Fruit fly (Drosophila melanogaster) whole organism: ENCODE results near the gene Cbl.

Source experiments
- CG8478 ChIP-seq: fragments of >200 bp; optimal IDR thresholded peaks from 2 replicates; lab custom pipeline; 2018; ENCODE audit warnings: inconsistent platforms
- Dll ChIP-seq: fragments of >200 bp; optimal IDR thresholded peaks from 2 replicates; lab custom pipeline; 2017
- EcR ChIP-seq, 2 experiments: fragments of >200 bp; optimal IDR thresholded peaks; 2 replicates each; lab custom pipeline; 2017; ENCODE audit warnings: missing biosample characterization in 2 of 2, missing genetic modification characterization in 2 of 2, missing genetic modification reagents in 2 of 2
- pan ChIP-seq: fragments of >200 bp; optimal IDR thresholded peaks from 2 replicates; lab custom pipeline; 2017
- psq ChIP-seq: fragments of >200 bp; optimal IDR thresholded peaks from 2 replicates; lab custom pipeline; 2017
- usp ChIP-seq: fragments of >200 bp; optimal IDR thresholded peaks from 2 replicates; lab custom pipeline; 2017; ENCODE audit warnings: missing biosample characterization, missing genetic modification characterization, mixed read lengths

Cbl gene

DNA sequence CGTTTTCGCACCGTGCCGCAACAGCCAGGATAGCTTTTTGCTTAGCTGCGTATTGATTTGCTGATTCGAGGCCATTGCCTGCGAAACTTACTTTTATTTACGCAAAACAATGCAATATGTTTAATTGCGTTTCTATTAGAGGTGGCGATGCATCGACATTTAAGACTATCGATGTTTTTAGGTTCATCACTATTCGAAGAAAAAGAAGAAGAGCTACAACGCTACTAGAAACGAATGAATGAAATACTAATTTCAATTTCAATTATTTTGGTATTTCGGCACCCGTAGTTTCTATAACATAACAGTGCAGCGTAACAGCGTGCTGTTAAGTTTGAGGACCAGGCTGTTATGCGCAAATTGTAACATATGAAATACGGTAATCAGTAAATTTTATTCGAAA lies 19.6 kb upstream of the Cbl start, which contains the start of the genes Tpt, mkg-p and CG13667:
Tpt (minus strand) TSS at position 155 of the 400 bp plus-strand sequence.
mkg-p (minus strand) TSS at position 155 of the 400 bp plus-strand sequence.
CG13667 (plus strand) TSS at position 332 of the 400 bp plus-strand sequence.
- no peak for TF ChIP-seq EcR (GFP tag; optimal IDR thresholded peaks at IDR 0.05; lab: Kevin White, UChicago)
- no peak for TF ChIP-seq pan
- TF ChIP-seq Dll (lab: Kevin White, UChicago) = no peak
- TF ChIP-seq CG8478 (lab: Kevin White, UChicago) = no peak
- no peak for TF ChIP-seq usp (GFP tag; lab: Kevin White, UChicago)
- TF ChIP-seq psq (lab: Kevin White, UChicago) = no peak

dm6 chr3L:8411439-8411897 lies 13.3 kb upstream of the Cbl start, which contains the start of gene Exo70:
Exo70 (plus strand) TSS chr3L:8411851.
- TF ChIP-seq EcR (GFP tag; optimal IDR thresholded peaks at IDR 0.05; lab: Kevin White, UChicago) (no peak), pan (no peak), CG8478 (lab: Kevin White, UChicago) (no peak), Dll (lab: Kevin White, UChicago) (no peak), usp (GFP tag; lab: Kevin White, UChicago) (no peak), psq (lab: Kevin White, UChicago) (no peak)

dm6 chr3L:8412725-8413124 lies 12.0 kb upstream of the Cbl start, which contains the start of the genes Oseg1 and mtrm:
Oseg1 (minus strand) TSS chr3L:8412825.
mtrm (plus strand) TSS chr3L:8413012.
- no peak for TF ChIP-seq CG8478 (lab: Kevin White, UChicago)
- TF ChIP-seq pan = no peak
- no peak for TF ChIP-seq usp (GFP tag; lab: Kevin White, UChicago)
- TF ChIP-seq psq (lab: Kevin White, UChicago) = no peak

DNA sequence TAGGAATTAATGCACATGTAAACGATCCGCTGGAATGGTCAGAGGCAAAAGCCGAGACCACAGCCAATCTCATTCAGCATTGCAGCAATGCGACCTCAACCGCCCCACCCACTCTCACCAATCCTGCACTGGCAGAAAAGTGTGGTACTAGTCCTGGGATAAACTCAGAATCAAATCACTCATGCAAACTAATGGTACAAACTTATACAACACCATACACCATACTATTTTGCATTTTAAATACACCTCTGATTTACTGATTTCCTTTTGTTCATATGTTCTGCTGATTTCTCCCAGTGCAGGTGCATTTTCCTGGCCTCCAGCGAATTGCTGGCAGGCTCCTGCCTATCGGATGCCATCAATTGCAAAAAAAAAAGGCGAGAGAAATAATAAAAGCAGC lies 5.8 kb upstream of the Cbl start:
- TF ChIP-seq EcR (GFP tag; optimal IDR thresholded peaks at IDR 0.05; lab: Kevin White, UChicago) (no peak), usp (GFP tag; lab: Kevin White, UChicago) (no peak), psq (lab: Kevin White, UChicago) (no peak)

DNA sequence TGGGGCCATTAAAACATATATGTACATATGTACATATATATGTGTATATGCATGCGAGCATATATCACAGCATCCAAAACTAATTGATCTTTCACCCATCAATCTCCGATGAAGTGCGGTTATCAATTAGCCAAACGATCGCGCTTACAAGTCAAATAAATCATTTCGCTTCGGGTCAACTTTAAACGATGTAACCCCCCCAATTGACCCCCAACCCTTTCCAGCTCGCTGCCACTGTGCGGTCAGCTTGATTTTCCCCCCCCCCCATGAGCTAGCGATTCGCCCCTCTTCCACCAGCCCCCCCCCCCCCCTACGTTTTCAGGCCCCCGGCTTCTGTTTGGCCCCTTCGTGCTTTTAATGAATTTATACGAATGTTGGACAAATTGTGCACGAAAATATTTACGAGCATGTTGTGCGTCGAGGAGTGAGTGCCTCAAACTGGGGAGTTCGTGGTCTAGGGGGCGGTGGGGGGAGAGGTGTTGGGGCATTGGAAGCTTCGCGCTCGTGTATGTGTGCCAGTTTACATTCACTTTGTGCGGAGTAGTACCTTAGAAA lies 5.1 kb upstream of the Cbl start:
- TF ChIP-seq usp (GFP tag; lab: Kevin White, UChicago) = no peak
- TF ChIP-seq psq (lab: Kevin White, UChicago) = no peak
- TF ChIP-seq EcR (GFP tag; optimal IDR thresholded peaks at IDR 0.05; lab: Kevin White, UChicago) = no peak
- TF ChIP-seq pan = no peak
- TF ChIP-seq Dll (lab: Kevin White, UChicago) = no peak
- TF ChIP-seq CG8478 (lab: Kevin White, UChicago) = no peak

- TF ChIP-seq usp (GFP tag; lab: Kevin White, UChicago) = no peak
- TF ChIP-seq pan = no peak
- no peak for TF ChIP-seq psq (lab: Kevin White, UChicago)
Measured at dm6 chr3L:8421361-8421760, 3.4 kb upstream of the Cbl start.

dm6 chr3L:8421808-8422586 lies 2.8 kb upstream of the Cbl start, which contains the start of gene CG32354:
CG32354 (minus strand) TSS chr3L:8422205.
- TF ChIP-seq Dll (lab: Kevin White, UChicago) = no peak
- TF ChIP-seq CG8478 (lab: Kevin White, UChicago) = no peak
- no peak for TF ChIP-seq pan
- no peak for TF ChIP-seq psq (lab: Kevin White, UChicago)
- TF ChIP-seq EcR (GFP tag; optimal IDR thresholded peaks at IDR 0.05; lab: Kevin White, UChicago) = no peak
- TF ChIP-seq usp (GFP tag; lab: Kevin White, UChicago) = no peak

DNA sequence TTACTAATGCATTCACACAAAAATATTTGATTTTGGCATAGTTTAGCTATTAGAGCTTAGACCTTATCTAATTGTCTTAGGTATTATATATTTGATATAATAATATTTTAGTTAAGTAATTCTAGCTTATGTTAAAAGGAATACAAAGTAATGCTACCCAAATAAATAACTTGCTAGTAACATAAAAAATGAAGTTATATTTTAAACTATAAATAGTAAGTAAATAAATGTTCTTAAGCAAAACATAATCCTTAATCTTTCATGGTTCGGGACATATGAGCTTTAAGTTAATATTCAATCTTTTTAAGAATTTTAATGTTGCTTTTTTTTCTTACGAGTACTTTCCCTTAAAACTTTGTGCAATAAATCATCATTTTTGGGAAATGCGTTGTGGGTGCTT lies 1.6 kb upstream of the Cbl start:
- TF ChIP-seq EcR (GFP tag; optimal IDR thresholded peaks at IDR 0.05; lab: Kevin White, UChicago) = no peak
- no peak for TF ChIP-seq Dll (lab: Kevin White, UChicago)
- no peak for TF ChIP-seq pan
- TF ChIP-seq CG8478 (lab: Kevin White, UChicago) = no peak

DNA sequence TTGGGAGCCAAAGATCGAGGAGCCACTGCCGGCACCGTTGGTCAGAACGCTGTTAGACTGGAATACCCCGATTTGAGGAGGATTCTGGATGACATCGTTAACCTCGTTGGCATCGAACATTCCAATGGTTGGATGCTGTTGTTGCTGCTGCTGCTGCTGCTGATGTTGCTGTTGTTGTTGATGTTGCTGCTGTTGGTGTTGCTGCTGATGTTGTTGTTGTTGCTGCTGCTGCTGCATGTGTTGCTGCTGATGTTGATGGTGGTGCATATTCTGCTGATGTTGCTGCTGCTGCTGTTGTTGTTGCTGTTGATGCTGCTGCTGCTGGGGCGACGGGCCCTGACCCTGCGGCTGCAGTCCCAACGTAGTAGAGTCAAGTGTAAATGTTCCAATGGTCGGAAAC lies 12.8 kb downstream of the Cbl start:
- TF ChIP-seq pan (no peak), usp (GFP tag; lab: Kevin White, UChicago) (no peak), CG8478 (lab: Kevin White, UChicago) (no peak), Dll (lab: Kevin White, UChicago) (no peak), psq (lab: Kevin White, UChicago) (no peak), EcR (GFP tag; optimal IDR thresholded peaks at IDR 0.05; lab: Kevin White, UChicago) (no peak)

DNA sequence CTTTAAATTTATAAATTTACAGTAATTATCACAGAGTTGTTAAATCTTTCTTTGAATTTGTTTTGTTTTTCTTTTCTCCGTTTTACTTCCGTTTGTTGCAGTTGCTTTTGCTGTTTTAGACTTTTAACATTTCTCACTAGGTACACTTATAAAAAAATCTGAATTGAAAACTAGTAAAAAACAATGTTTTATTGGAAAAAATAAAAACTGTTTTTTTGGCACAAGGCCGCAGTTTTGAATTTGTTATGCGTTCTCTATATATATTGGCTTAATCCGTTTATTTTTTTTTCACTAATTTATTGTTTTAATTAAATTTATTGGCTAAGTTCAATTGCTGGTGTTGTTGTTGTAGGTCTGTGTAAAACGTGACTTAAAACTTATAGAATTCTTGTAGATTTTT lies 15.3 kb downstream of the Cbl start:
- TF ChIP-seq Dll (lab: Kevin White, UChicago) (no peak), psq (lab: Kevin White, UChicago) (no peak), pan (no peak), CG8478 (lab: Kevin White, UChicago) (no peak)

DNA sequence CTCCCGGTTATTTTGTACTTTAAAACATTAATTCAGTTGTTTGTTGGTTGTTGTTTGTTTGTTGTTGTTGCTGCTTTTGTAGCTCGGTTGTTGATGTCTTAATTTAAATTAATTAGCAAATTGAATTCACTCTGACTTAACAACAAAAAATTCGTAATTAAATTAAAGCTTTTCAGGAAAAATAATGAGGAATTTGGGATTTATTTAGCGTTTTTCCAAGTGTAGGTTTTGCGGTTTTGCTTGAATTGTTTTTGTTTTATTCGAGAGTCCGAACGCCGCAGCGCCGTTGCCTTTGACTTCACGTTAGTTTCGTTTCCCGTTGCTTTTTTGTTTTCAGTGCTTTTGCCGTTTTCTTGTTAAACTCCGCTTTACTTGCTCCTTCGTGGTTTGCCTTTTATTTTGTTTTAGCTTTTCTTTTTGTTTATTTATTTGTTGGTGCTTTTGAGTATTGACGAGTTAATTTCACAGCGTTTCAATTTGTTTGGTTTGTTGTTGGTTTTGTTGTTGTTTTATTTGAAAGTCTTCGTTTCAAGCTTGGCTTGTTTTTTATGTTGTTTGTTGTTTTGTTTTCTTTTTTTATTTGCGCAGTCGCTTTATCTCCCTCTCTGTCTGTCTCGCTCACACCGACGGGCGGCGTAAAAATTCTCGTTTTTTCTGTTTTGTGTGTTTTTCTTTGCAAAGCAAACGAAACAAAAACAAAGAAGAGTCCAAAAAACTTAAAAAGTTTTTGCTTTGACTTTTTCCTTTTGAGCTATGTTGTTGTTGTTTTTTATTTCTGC lies 16.2 kb downstream of the Cbl start:
- no peak for TF ChIP-seq CG8478 (lab: Kevin White, UChicago)
